Worm (Caenorhabditis elegans) whole organism, young adult: ENCODE results near the gene F28C6.9.

Source experiments
- dpff-1 ChIP-seq: sonication (generic microtip); optimal IDR thresholded peaks from 2 replicates; lab custom pipeline; 2017; ENCODE audit warnings: mild to moderate bottlenecking, missing genetic modification characterization, missing compliant biosample characterization
- efl-1 ChIP-seq: fragments of 150-350 bp; optimal IDR thresholded peaks from 2 replicates; lab custom pipeline; 2014; ENCODE audit warnings: missing biosample characterization, missing genetic modification reagents, missing genetic modification characterization
- ekl-4 ChIP-seq: fragments of 200-800 bp; sonication (Bioruptor generic); IDR thresholded peaks from 2 replicates; pipeline ENCODE4 v1.3.6; 2022; ENCODE audit warnings: missing genetic modification reagents, missing genetic modification characterization, missing compliant biosample characterization
- hrde-1 ChIP-seq: sonication (generic microtip); optimal IDR thresholded peaks from 2 replicates; lab custom pipeline; 2016; ENCODE audit warnings: missing genetic modification characterization, mild to moderate bottlenecking, missing compliant biosample characterization, moderate library complexity, missing genotype, missing genetic modification reagents, borderline replicate concordance
- lin-35 ChIP-seq, 3 experiments: fragments of 150-350 bp in 2 of 3; sonication (generic microtip) in 1 of 3; optimal IDR thresholded peaks; 2 replicates each; lab custom pipeline; 2014 to 2018; ENCODE audit warnings: missing biosample characterization in 3 of 3, missing genetic modification characterization in 3 of 3, missing genetic modification reagents in 3 of 3
- snpc-4 ChIP-seq, 5 experiments: fragments of 150-350 bp in 1 of 5; sonication (generic microtip) in 4 of 5; optimal IDR thresholded peaks; 2 replicates each; lab custom pipeline; 2014 to 2018; ENCODE audit warnings: missing genetic modification characterization in 5 of 5, missing biosample characterization in 3 of 5, antibody characterized with exemption in 2 of 5, mild to moderate bottlenecking in 2 of 5, missing compliant biosample characterization in 2 of 5, missing genotype in 2 of 5, moderate library complexity in 2 of 5, missing genetic modification reagents in 1 of 5

- TF ChIP-seq snpc-4 (GFP tag; optimal IDR thresholded peaks at IDR 0.05; lab: Kevin White, UChicago) = no peak
- no peak for TF ChIP-seq snpc-4 (tag; optimal IDR thresholded peaks at IDR 0.05; lab: Kevin White, UChicago)
- TF ChIP-seq ekl-4 (GFP tag; lab: Robert Waterston, UW) = no peak
- no peak for TF ChIP-seq hrde-1
- no peak for TF ChIP-seq efl-1 (GFP tag; lab: Kevin White, UChicago)
- TF ChIP-seq lin-35 (GFP tag; optimal IDR thresholded peaks at IDR 0.05; lab: Kevin White, UChicago) = no peak
- TF ChIP-seq dpff-1 = no peak
These were observed at the start of gene F28C6.9 for ce11 chrII:8610085-8610484.
